Worm (Caenorhabditis elegans): ENCODE data around the gene lgc-5.

ce11 chrIV:8297192-8297591 is 45.3 kb upstream of the lgc-5 start, which contains the start of gene nprl-3:
- TF ChIP-seq ztf-23 (GFP tag; IDR thresholded peaks at IDR 0.05) (no peak), cog-1 (tag; optimal IDR thresholded peaks at IDR 0.05) (no peak), T22C8.4 (GFP tag; IDR thresholded peaks at IDR 0.05) (no peak), med-1 (GFP tag; optimal IDR thresholded peaks at IDR 0.05; ENCODE audit: insufficient read depth) (no peak), ref-1 (GFP tag; conservative IDR thresholded peaks at IDR 0.05) (no peak), flt-1 (GFP tag; IDR thresholded peaks at IDR 0.05) (no peak), klf-2 (GFP tag; conservative IDR thresholded peaks at IDR 0.05) (no peak), tab-1 (GFP tag; IDR thresholded peaks at IDR 0.05) (no peak)
